Worm (Caenorhabditis elegans) whole organism, L4/young adult: ENCODE data around the gene snf-11.

Experiments used
- dao-5 ChIP-seq: sonication (generic microtip); optimal IDR thresholded peaks from 2 replicates; lab custom pipeline; 2016; ENCODE audit warnings: missing genotype, missing genetic modification characterization, moderate library complexity, missing compliant biosample characterization
- him-1 ChIP-seq: sonication (generic microtip); optimal IDR thresholded peaks from 2 replicates; lab custom pipeline; 2016; ENCODE audit warnings: missing genotype, missing genetic modification reagents, missing genetic modification characterization, missing compliant biosample characterization

DNA sequence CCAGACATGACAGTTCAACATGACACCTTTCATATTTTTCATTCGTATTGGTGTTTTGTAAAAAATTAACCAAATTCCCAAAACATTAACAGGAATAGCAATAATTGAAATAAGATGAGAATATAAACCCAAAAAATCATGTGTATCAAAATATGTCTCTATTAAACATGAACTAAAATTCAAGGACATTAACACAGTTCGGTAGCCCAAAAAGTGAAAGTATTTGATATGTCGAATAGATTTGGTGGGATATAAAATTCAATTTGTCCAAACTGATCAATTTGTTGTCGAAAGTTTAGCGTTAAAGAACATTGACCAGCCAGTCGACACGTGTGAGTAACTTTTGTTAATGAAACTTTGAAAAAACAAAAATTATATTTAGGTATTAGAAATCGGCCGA is 5.5 kb downstream of the snf-11 start, which contains the start of gene srh-46:
- TF ChIP-seq dao-5 (tag; lab: Kevin White, UChicago): no peak
- TF ChIP-seq him-1: no peak
